Fruit fly (Drosophila melanogaster): ENCODE measurements around the gene MED22.

The MED22 gene

DNA sequence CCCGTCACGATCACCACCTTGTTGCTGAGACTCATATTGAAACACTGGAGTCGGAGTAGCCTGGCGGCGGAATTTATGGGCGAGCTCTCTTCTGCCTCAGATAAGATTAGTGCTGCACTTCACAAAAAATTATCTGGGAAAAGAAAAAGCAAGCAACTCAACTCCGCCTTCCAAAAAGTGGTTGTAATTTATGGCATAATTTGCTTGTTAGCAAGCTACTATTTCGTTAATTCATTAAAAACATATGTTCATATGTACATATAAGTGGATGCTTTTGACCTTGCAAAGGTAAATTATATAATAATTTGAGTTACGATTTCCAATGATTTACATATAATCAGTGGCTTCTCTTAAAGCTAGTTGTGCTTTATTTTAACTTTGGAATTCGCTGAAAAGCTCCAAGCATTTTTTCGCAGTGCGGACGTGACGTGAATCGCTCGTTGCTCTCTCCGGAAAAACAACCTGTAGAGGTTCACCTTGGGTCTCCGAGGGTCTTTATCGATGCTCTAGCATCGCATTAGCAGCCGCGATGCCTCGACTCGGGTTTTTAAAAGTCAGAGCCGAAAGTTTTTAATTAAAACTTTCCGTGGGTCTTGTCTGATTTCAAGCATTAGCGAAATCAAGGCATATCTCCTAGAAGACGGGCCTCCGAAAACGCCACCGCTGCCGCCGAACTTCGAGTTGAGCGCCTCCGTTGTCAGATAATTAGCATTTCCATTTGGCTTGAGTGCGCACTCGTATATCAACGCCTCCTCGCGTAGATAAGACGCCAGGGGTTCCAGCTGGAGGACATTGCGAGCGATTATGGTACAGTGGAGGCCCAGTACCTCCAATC lies 19.7 kb downstream of the MED22 start, which contains the start of gene CG3699:
Gene CG3699 (minus strand): TSS at position 51 of the 835 bp plus-strand sequence.
- TF ChIP-seq CG1620 (GFP tag; optimal IDR thresholded peaks at IDR 0.05): no peak
- peak; percentile 17 for TF ChIP-seq CG33017 (tag; optimal IDR thresholded peaks at IDR 0.05)
- peak; percentile 51 for TF ChIP-seq CG7101 (tag; optimal IDR thresholded peaks at IDR 0.05)
- TF ChIP-seq CG14711 (tag; optimal IDR thresholded peaks at IDR 0.05): peak; percentile 3
- peak; percentile 54 for TF ChIP-seq CG11617 (GFP tag; optimal IDR thresholded peaks at IDR 0.05)
- TF ChIP-seq pad (GFP tag; optimal IDR thresholded peaks at IDR 0.05): peak; percentile 14
- TF ChIP-seq cic (GFP tag; optimal IDR thresholded peaks at IDR 0.05): no peak
- peak; percentile 13 for TF ChIP-seq toe (GFP tag; optimal IDR thresholded peaks at IDR 0.05)

DNA sequence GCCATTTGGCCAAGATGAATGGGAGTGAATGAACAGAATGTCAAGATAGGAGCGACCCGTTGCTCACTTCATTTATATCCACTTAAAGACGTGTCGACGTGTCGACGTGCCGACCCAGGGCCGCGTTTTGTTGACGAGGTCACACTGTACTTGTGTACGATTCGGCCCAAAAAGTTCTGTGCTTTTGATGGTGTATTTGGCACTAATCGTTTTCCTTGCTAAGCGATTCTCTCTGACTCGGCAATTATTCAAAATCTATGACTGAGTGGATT lies 20.3 kb downstream of the MED22 start:
- TF ChIP-seq CG12768 (GFP tag; optimal IDR thresholded peaks at IDR 0.05) (no peak), cnc (optimal IDR thresholded peaks at IDR 0.05) (no peak), Hr96 (GFP tag; optimal IDR thresholded peaks at IDR 0.05) (no peak), bab1 (GFP tag; optimal IDR thresholded peaks at IDR 0.05) (no peak), CG7101 (tag; optimal IDR thresholded peaks at IDR 0.05) (no peak), CG7045 (GFP tag; optimal IDR thresholded peaks at IDR 0.05) (no peak), tj (GFP tag; optimal IDR thresholded peaks at IDR 0.05) (no peak), CG5204 (GFP tag; optimal IDR thresholded peaks at IDR 0.05) (no peak), CG14711 (tag; optimal IDR thresholded peaks at IDR 0.05) (no peak), CG33017 (tag; optimal IDR thresholded peaks at IDR 0.05) (no peak), CG11617 (GFP tag; optimal IDR thresholded peaks at IDR 0.05) (no peak)

DNA sequence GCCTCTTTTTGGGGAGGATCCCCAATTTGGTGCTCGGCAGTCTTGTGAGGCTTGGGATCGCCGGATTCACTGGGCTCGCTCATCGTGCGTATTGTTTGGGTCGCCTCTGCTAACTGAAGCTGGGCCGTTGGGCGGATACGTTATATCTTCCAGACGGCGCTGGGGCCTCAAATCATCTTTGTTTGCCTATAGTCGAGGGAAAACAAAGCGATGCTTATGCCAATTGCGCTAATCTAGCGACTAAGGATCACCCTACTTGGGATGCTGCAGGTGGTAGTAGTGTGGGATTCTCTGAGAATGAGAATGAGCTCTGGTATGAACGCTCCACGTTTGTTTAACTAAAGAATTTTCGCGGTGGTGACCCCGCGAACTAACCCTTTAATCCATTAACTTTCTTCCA lies 23.9 kb downstream of the MED22 start, which contains the start of gene CG3690:
Gene CG3690 (minus strand): TSS at position 101 of the 400 bp plus-strand sequence.
- TF ChIP-seq CG11617 (GFP tag; optimal IDR thresholded peaks at IDR 0.05): no peak
- no peak for TF ChIP-seq cnc (optimal IDR thresholded peaks at IDR 0.05)
- TF ChIP-seq toe (GFP tag; optimal IDR thresholded peaks at IDR 0.05): no peak
- no peak for TF ChIP-seq Clk (GFP tag; optimal IDR thresholded peaks at IDR 0.05)
- no peak for TF ChIP-seq kay (GFP tag; ENCODE audit: borderline replicate concordance)
- TF ChIP-seq CG33017 (tag; optimal IDR thresholded peaks at IDR 0.05): no peak
- TF ChIP-seq CG5204 (GFP tag; optimal IDR thresholded peaks at IDR 0.05): no peak
- no peak for TF ChIP-seq Mnt (GFP tag; optimal IDR thresholded peaks at IDR 0.05)
- no peak for TF ChIP-seq tj (GFP tag; optimal IDR thresholded peaks at IDR 0.05)
- no peak for TF ChIP-seq ovo (GFP tag; optimal IDR thresholded peaks at IDR 0.05)
- TF ChIP-seq CG7101 (tag; optimal IDR thresholded peaks at IDR 0.05): no peak
- TF ChIP-seq cic (GFP tag; optimal IDR thresholded peaks at IDR 0.05): no peak
- TF ChIP-seq CG1620 (GFP tag; optimal IDR thresholded peaks at IDR 0.05): no peak
- TF ChIP-seq CG7045 (GFP tag; optimal IDR thresholded peaks at IDR 0.05): no peak
- TF ChIP-seq CG14711 (tag; optimal IDR thresholded peaks at IDR 0.05): no peak
- no peak for TF ChIP-seq pad (GFP tag; optimal IDR thresholded peaks at IDR 0.05)
- TF ChIP-seq bab1 (GFP tag; optimal IDR thresholded peaks at IDR 0.05): no peak
- no peak for TF ChIP-seq CG12768 (GFP tag; optimal IDR thresholded peaks at IDR 0.05)

DNA sequence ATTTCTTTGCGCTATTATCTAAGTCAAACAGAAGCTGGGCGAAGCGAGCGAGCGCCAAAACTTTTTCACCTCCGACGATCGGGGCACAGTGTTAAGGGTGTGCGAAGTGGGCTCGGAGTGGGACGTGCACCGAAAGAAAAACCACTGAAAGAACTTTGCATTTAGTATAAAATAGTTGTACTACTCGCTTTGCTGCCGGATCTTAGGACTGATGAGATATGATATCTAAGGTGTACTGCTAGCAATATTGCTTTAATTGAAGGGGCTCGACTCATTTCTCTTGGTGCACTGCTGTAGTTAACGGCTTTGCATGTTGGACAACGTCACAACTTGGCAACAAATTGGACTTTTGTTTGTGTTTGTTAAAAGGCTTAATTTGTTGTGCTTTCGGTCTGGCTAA lies 25.9 kb downstream of the MED22 start:
- TF ChIP-seq kay (GFP tag; ENCODE audit: borderline replicate concordance) (no peak), ovo (GFP tag; optimal IDR thresholded peaks at IDR 0.05) (no peak), Hr96 (GFP tag; optimal IDR thresholded peaks at IDR 0.05) (no peak), CG7101 (tag; optimal IDR thresholded peaks at IDR 0.05) (no peak), toe (GFP tag; optimal IDR thresholded peaks at IDR 0.05) (no peak), CG12768 (GFP tag; optimal IDR thresholded peaks at IDR 0.05) (no peak), bab1 (GFP tag; optimal IDR thresholded peaks at IDR 0.05) (no peak)

DNA sequence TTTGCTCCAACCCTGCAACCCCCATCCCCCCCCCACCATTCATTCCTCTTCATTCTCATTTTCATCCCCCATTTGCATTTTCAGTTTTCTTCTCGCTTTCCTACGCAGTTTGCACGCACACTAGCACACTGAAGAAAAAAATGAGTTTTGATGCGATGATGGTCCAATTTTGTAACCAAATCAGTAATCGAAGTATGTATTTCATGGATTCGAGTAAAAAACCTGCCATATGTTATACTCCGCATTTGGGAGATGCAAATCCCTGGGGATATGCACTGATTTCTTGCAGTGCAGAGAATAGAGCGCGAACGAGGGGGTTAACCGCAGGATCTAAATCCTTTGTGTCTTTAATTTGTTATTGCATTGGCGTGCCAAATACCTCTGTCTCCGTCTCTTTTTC lies 27.9 kb downstream of the MED22 start:
- TF ChIP-seq CG11617 (GFP tag; optimal IDR thresholded peaks at IDR 0.05) (no peak), CG7045 (GFP tag; optimal IDR thresholded peaks at IDR 0.05) (no peak), CG33017 (tag; optimal IDR thresholded peaks at IDR 0.05) (no peak)

DNA sequence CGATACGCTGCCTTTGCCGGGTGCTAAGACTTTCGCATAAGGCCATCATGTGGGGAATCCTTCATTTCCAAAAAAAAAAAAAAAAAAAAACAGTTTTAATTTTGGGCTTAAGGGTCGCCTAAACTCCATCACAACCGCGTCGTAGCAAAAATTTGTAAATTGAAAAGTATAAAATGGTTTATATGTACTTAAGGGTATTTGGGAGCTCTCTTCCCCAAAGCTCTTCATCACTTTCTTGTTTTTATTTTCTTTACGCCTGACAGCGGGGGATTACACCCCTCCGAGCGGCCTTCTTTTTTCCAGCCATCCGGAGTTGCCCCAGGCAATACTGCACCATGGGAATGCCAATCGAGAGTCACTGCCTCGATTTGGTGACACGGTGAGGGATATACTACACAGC lies 36.1 kb downstream of the MED22 start:
- TF ChIP-seq Crg-1 (GFP tag; optimal IDR thresholded peaks at IDR 0.05) (no peak), Mnt (GFP tag; optimal IDR thresholded peaks at IDR 0.05) (no peak), tj (GFP tag; optimal IDR thresholded peaks at IDR 0.05) (no peak), cnc (optimal IDR thresholded peaks at IDR 0.05) (no peak), CG11617 (GFP tag; optimal IDR thresholded peaks at IDR 0.05) (no peak), CG5204 (GFP tag; optimal IDR thresholded peaks at IDR 0.05) (no peak), pad (GFP tag; optimal IDR thresholded peaks at IDR 0.05) (no peak), kay (GFP tag; ENCODE audit: borderline replicate concordance) (no peak), cic (GFP tag; optimal IDR thresholded peaks at IDR 0.05) (no peak)

DNA sequence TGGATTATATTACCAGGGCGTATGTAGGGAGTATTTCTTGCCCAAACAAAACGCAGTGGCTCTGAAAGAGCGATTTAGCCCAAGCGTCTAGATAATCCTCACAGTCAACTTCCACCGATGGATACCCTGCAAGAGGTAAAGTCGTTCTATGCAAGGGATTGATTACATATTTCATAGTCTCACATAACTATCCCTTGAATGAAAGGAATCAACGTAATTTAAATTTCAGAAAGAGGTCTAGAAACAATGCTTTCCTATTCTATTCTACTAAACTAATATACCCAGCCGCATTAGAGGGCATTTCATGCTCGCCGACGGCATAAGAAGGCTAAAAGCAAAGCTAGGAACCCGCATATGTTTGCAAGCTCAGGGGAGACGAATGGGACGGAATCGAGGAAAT lies 38.9 kb downstream of the MED22 start:
- TF ChIP-seq cic (GFP tag; optimal IDR thresholded peaks at IDR 0.05) (no peak), CG5204 (GFP tag; optimal IDR thresholded peaks at IDR 0.05) (no peak), Mnt (GFP tag; optimal IDR thresholded peaks at IDR 0.05) (no peak), CG12768 (GFP tag; optimal IDR thresholded peaks at IDR 0.05) (no peak), cnc (optimal IDR thresholded peaks at IDR 0.05) (no peak), CG11617 (GFP tag; optimal IDR thresholded peaks at IDR 0.05) (no peak), toe (GFP tag; optimal IDR thresholded peaks at IDR 0.05) (no peak), CG33017 (tag; optimal IDR thresholded peaks at IDR 0.05) (no peak)
